Fruit fly (Drosophila melanogaster): ENCODE data around the gene Kap-alpha1.

dm6 chr3L:19817807-19818531, 10.9 kb downstream of the Kap-alpha1 start, which contains the start of the genes Fibp and Deaf1:
- no peak for TF ChIP-seq ttk (optimal IDR thresholded peaks at IDR 0.05)
- TF ChIP-seq psq (optimal IDR thresholded peaks at IDR 0.05), result no peak
- TF ChIP-seq h (optimal IDR thresholded peaks at IDR 0.05), result no peak
- no peak for TF ChIP-seq Myc (optimal IDR thresholded peaks at IDR 0.05)
- TF ChIP-seq Sin3A (optimal IDR thresholded peaks at IDR 0.05), result no peak

Measured in Kc167 (cell line).